Fruit fly (Drosophila melanogaster): Measurements from ENCODE around the gene CG43390.
A peak's percentile ranks its signal among the peaks of the same experiment; 100 is the strongest.

CG43390 gene

dm6 chr3L:11536767-11537419 lies 42.9 kb downstream of the CG43390 start:
- TF ChIP-seq CG2202 (tag; optimal IDR thresholded peaks at IDR 0.05) (no peak), ci (GFP tag; IDR thresholded peaks at IDR 0.05) (peak; percentile 55; the same call in 2 of the 3 replicates), Fer1 (GFP tag; optimal IDR thresholded peaks at IDR 0.05) (no peak), CG18476 (GFP tag; optimal IDR thresholded peaks at IDR 0.05) (no peak), gt (GFP tag; IDR thresholded peaks at IDR 0.05) (no peak), CG7987 (GFP tag; optimal IDR thresholded peaks at IDR 0.05) (no peak), kni (GFP tag; optimal IDR thresholded peaks at IDR 0.05) (peak; percentile 52), esg (GFP tag; conservative IDR thresholded peaks at IDR 0.05) (no peak), NC2α (GFP tag; optimal IDR thresholded peaks at IDR 0.05) (no peak), CG4424 (GFP tag; optimal IDR thresholded peaks at IDR 0.05) (no peak), usp (GFP tag; optimal IDR thresholded peaks at IDR 0.05) (no peak), CG18764 (GFP tag; optimal IDR thresholded peaks at IDR 0.05) (no peak), CG13894 (tag; optimal IDR thresholded peaks at IDR 0.05) (peak; percentile 36), nerfin-2 (GFP tag; IDR thresholded peaks at IDR 0.05; ENCODE audit: partially characterized antibody) (no peak), ind (GFP tag; optimal IDR thresholded peaks at IDR 0.05) (no peak), CG31441 (GFP tag; IDR thresholded peaks at IDR 0.05) (no peak), HLH4C (GFP tag; IDR thresholded peaks at IDR 0.05; ENCODE audit: partially characterized antibody) (no peak), hth (optimal IDR thresholded peaks at IDR 0.05) (no peak), CG9609 (GFP tag; optimal IDR thresholded peaks at IDR 0.05) (no peak), CG11085 (GFP tag; IDR thresholded peaks at IDR 0.05) (no peak), gem (tag; optimal IDR thresholded peaks at IDR 0.05) (peak; percentile 15), cg (GFP tag; optimal IDR thresholded peaks at IDR 0.05) (peak; percentile 65), CG5953 (GFP tag; IDR thresholded peaks at IDR 0.05) (no peak), oc (tag; optimal IDR thresholded peaks at IDR 0.05) (peak; percentile 23), Med (GFP tag) (peak; percentile 77), Max (GFP tag; optimal IDR thresholded peaks at IDR 0.05) (no peak), CG17186 (GFP tag; optimal IDR thresholded peaks at IDR 0.05) (no peak), Vsx1 (GFP tag; optimal IDR thresholded peaks at IDR 0.05) (peak; percentile 14), disco-r (GFP tag; optimal IDR thresholded peaks at IDR 0.05) (no peak), HLHmδ (GFP tag; optimal IDR thresholded peaks at IDR 0.05) (no peak), kay (GFP tag; optimal IDR thresholded peaks at IDR 0.05) (peak; percentile 79), chinmo (GFP tag; IDR thresholded peaks at IDR 0.05; ENCODE audit: partially characterized antibody) (0 out of 4 replicates have a peak, but pooled peaks have one; percentile 75), Opbp (GFP tag; IDR thresholded peaks at IDR 0.05; ENCODE audit: partially characterized antibody) (no peak), Blimp-1 (GFP tag; optimal IDR thresholded peaks at IDR 0.05) (peak; percentile 0), CG18262 (tag; optimal IDR thresholded peaks at IDR 0.05) (no peak), Fer2 (tag; optimal IDR thresholded peaks at IDR 0.05) (no peak), NfI (GFP tag; optimal IDR thresholded peaks at IDR 0.05) (no peak), fd3F (GFP tag; optimal IDR thresholded peaks at IDR 0.05) (no peak), CG10462 (GFP tag; optimal IDR thresholded peaks at IDR 0.05) (no peak), fd96Cb (tag; optimal IDR thresholded peaks at IDR 0.05) (no peak), CG2712 (tag; optimal IDR thresholded peaks at IDR 0.05) (no peak), CG2875 (GFP tag; optimal IDR thresholded peaks at IDR 0.05) (no peak), Eip74EF (GFP tag; optimal IDR thresholded peaks at IDR 0.05) (peak in 1 of 2 experiments; percentile 4), Dad (GFP tag; optimal IDR thresholded peaks at IDR 0.05) (no peak), ttk (GFP tag; IDR thresholded peaks at IDR 0.05) (no peak), Tbp (GFP tag; optimal IDR thresholded peaks at IDR 0.05) (no peak), gcm (GFP tag; optimal IDR thresholded peaks at IDR 0.05) (no peak), Aef1 (GFP tag; IDR thresholded peaks at IDR 0.05) (no peak), dmrt11E (tag; optimal IDR thresholded peaks at IDR 0.05) (no peak)
